Fruit fly (Drosophila melanogaster) whole organism, pupa: Measurements from ENCODE around the gene glob1.

Experiments used
- CG15710 ChIP-seq: fragments of 200-800 bp; sonication (Bioruptor generic); optimal IDR thresholded peaks from 2 replicates; lab custom pipeline; 2018; ENCODE audit warnings: missing biosample characterization, mild to moderate bottlenecking, missing genetic modification characterization, moderate library complexity
- D1 ChIP-seq: fragments of 200-800 bp; sonication (Bioruptor generic); optimal IDR thresholded peaks from 2 replicates; lab custom pipeline; 2018; ENCODE audit warnings: missing biosample characterization, mild to moderate bottlenecking, missing genetic modification characterization, moderate library complexity
- EcR ChIP-seq: fragments of 200-800 bp; sonication (Bioruptor generic); optimal IDR thresholded peaks from 3 replicates; lab custom pipeline; 2019; ENCODE audit warnings: missing biosample characterization, missing genetic modification characterization, mild to moderate bottlenecking, moderate library complexity, missing genetic modification reagents
- Pif1B ChIP-seq: fragments of 200-800 bp; sonication (Bioruptor generic); optimal IDR thresholded peaks from 3 replicates; lab custom pipeline; 2016; ENCODE audit warnings: missing biosample characterization, missing genetic modification characterization

dm6 chr3R:15913231-15913630 is 8.8 kb upstream of the glob1 start:
- TF ChIP-seq D1 (tag; lab: Kevin White, UChicago) (no peak), EcR (no peak), CG15710 (tag; lab: Kevin White, UChicago) (no peak), Pif1B (GFP tag; lab: Kevin White, UChicago) (no peak)
